Fruit fly (Drosophila melanogaster) whole organism, embryonic: ENCODE measurements around the gene Cyt-b5-r.
A peak's percentile ranks its signal among the peaks of the same experiment; 100 is the strongest.

ENCODE experiments used
- Aef1 ChIP-seq: fragments of 200-800 bp; sonication (Bioruptor generic); IDR thresholded peaks from 3 replicates; pipeline ENCODE4 v1.3.6; 2022; ENCODE audit warnings: missing biosample characterization, missing genetic modification characterization
- CG10274 ChIP-seq: fragments of 200-800 bp; sonication (Bioruptor generic); optimal IDR thresholded peaks from 3 replicates; lab custom pipeline; 2017; ENCODE audit warnings: missing biosample characterization, mild to moderate bottlenecking, missing genetic modification characterization
- CG11398 ChIP-seq: fragments of 200-800 bp; sonication (Bioruptor generic); optimal IDR thresholded peaks from 2 replicates; lab custom pipeline; 2016; ENCODE audit warnings: missing biosample characterization, missing genetic modification characterization
- CG14050 ChIP-seq: fragments of 200-800 bp; sonication (Bioruptor generic); IDR thresholded peaks from 3 replicates; pipeline ENCODE4 v1.3.6; 2022; ENCODE audit warnings: missing biosample characterization, missing genetic modification characterization
- CG14667 ChIP-seq: fragments of 200-800 bp; sonication (Bioruptor generic); IDR thresholded peaks from 2 replicates; pipeline ENCODE4 v1.3.6; 2022; ENCODE audit warnings: missing biosample characterization, missing genetic modification characterization
- CG14710 ChIP-seq: fragments of 200-800 bp; sonication (Bioruptor generic); optimal IDR thresholded peaks from 3 replicates; lab custom pipeline; 2019; ENCODE audit warnings: missing biosample characterization, mild to moderate bottlenecking, missing genetic modification characterization, moderate library complexity
- CG17361 ChIP-seq: fragments of 200-800 bp; sonication (Bioruptor generic); IDR thresholded peaks from 3 replicates; pipeline ENCODE4 v1.3.6; 2022; ENCODE audit warnings: missing biosample characterization, missing genetic modification characterization
- CG17829 ChIP-seq: fragments of 200-800 bp; optimal IDR thresholded peaks from 2 replicates; lab custom pipeline; 2019; ENCODE audit warnings: missing biosample characterization, mild to moderate bottlenecking, missing genetic modification characterization, moderate library complexity
- CG18619 ChIP-seq: fragments of 200-800 bp; sonication (Bioruptor generic); optimal IDR thresholded peaks from 3 replicates; lab custom pipeline; 2017; ENCODE audit warnings: missing biosample characterization, mild to moderate bottlenecking, missing genetic modification characterization
- CG2199 ChIP-seq: fragments of 200-800 bp; sonication (Bioruptor generic); IDR thresholded peaks from 3 replicates; pipeline ENCODE4 v1.3.6; 2022; ENCODE audit warnings: missing biosample characterization, missing genetic modification characterization
- CG3407 ChIP-seq: fragments of 200-800 bp; sonication (Bioruptor generic); optimal IDR thresholded peaks from 2 replicates; lab custom pipeline; 2018; ENCODE audit warnings: missing biosample characterization, mild to moderate bottlenecking, missing genetic modification characterization
- CG4617 ChIP-seq: fragments of 200-800 bp; sonication (Bioruptor generic); optimal IDR thresholded peaks from 3 replicates; lab custom pipeline; 2016; ENCODE audit warnings: missing biosample characterization, missing genetic modification characterization, borderline replicate concordance
- CG4730 ChIP-seq: fragments of 200-800 bp; sonication (Bioruptor generic); IDR thresholded peaks from 2 replicates; pipeline ENCODE4 v1.3.6; 2022; ENCODE audit warnings: missing biosample characterization, missing genetic modification characterization
- CG6254 ChIP-seq: fragments of 200-800 bp; sonication (Bioruptor generic); optimal IDR thresholded peaks from 3 replicates; lab custom pipeline; 2017; ENCODE audit warnings: mild to moderate bottlenecking, missing biosample characterization, missing genetic modification reagents, missing genetic modification characterization
- CG6689 ChIP-seq: fragments of 200-800 bp; sonication (Bioruptor generic); IDR thresholded peaks from 2 replicates; pipeline ENCODE4 v1.3.6; 2022; ENCODE audit warnings: missing biosample characterization, missing genetic modification characterization
- CG6765 ChIP-seq: fragments of 200-800 bp; sonication (Bioruptor generic); optimal IDR thresholded peaks from 3 replicates; lab custom pipeline; 2017; ENCODE audit warnings: missing biosample characterization, mild to moderate bottlenecking, missing genetic modification characterization
- CG6854 ChIP-seq: fragments of 200-800 bp; sonication (Bioruptor generic); optimal IDR thresholded peaks from 3 replicates; lab custom pipeline; 2017; ENCODE audit warnings: missing biosample characterization, mild to moderate bottlenecking, missing genetic modification characterization
- Ets65A ChIP-seq: fragments of 200-800 bp; sonication (Bioruptor generic); peaks from one replicate; lab custom pipeline; 2016; ENCODE audit warnings: missing biosample characterization, missing genetic modification characterization
- Mrtf ChIP-seq: fragments of 200-800 bp; sonication (Bioruptor generic); IDR thresholded peaks from 3 replicates; pipeline ENCODE4 v1.3.6; 2022; ENCODE audit warnings: missing biosample characterization, missing genetic modification characterization
- Nf-YC ChIP-seq: fragments of 200-800 bp; optimal IDR thresholded peaks from 3 replicates; lab custom pipeline; 2019; ENCODE audit warnings: missing biosample characterization, mild to moderate bottlenecking, missing genetic modification characterization, moderate library complexity
- Sox100B ChIP-seq: fragments of 200-800 bp; sonication (Bioruptor generic); optimal IDR thresholded peaks from 3 replicates; lab custom pipeline; 2018; ENCODE audit warnings: missing biosample characterization, mild to moderate bottlenecking, missing genetic modification characterization
- Sry-δ ChIP-seq: fragments of 200-800 bp; sonication (Bioruptor generic); optimal IDR thresholded peaks from 2 replicates; lab custom pipeline; 2016; ENCODE audit warnings: missing biosample characterization, missing genetic modification characterization
- Stat92E ChIP-seq, 3 experiments: fragments of >200 bp in 2 of 3; fragments of 200-800 bp in 1 of 3; sonication (Bioruptor generic) in 1 of 3; optimal IDR thresholded peaks; 2 replicates each; lab custom pipeline; 2017 to 2019; ENCODE audit warnings: missing biosample characterization in 3 of 3, missing genetic modification characterization in 3 of 3, mild to moderate bottlenecking in 1 of 3, moderate library complexity in 1 of 3
- bbx ChIP-seq: fragments of 200-800 bp; sonication (Bioruptor generic); IDR thresholded peaks from 2 replicates; pipeline ENCODE4 v1.3.6; 2022; ENCODE audit warnings: missing biosample characterization, missing genetic modification characterization; ENCODE audit not compliant: partially characterized antibody
- chif ChIP-seq, 2 experiments: fragments of 200-800 bp; sonication (Bioruptor generic); optimal IDR thresholded peaks; 3 replicates each; lab custom pipeline; 2016; ENCODE audit warnings: missing biosample characterization in 2 of 2, missing genetic modification characterization in 2 of 2
- crol ChIP-seq: fragments of 200-800 bp; sonication (Bioruptor generic); IDR thresholded peaks from 2 replicates; pipeline ENCODE4 v1.3.6; 2022; ENCODE audit warnings: missing biosample characterization, missing genetic modification characterization
- dpn ChIP-seq, 2 experiments: fragments of 200-800 bp; sonication (Bioruptor generic); optimal IDR thresholded peaks; 3 replicates each; lab custom pipeline; 2016; ENCODE audit warnings: missing biosample characterization in 2 of 2, missing genetic modification characterization in 2 of 2
- eve ChIP-seq, 2 experiments: fragments of >200 bp; optimal IDR thresholded peaks; 2 replicates each; lab custom pipeline; 2017; ENCODE audit warnings: missing biosample characterization in 2 of 2, missing genetic modification characterization in 2 of 2
- eyg ChIP-seq: fragments of 200-800 bp; sonication (Bioruptor generic); optimal IDR thresholded peaks from 3 replicates; lab custom pipeline; 2016; ENCODE audit warnings: missing biosample characterization, missing genetic modification characterization
- gce ChIP-seq: fragments of 200-800 bp; sonication (Bioruptor generic); IDR thresholded peaks from 3 replicates; pipeline ENCODE4 v1.3.6; 2022; ENCODE audit warnings: missing biosample characterization, missing genetic modification characterization
- gro ChIP-seq: fragments of 200-800 bp; sonication (Bioruptor generic); optimal IDR thresholded peaks from 2 replicates; lab custom pipeline; 2016; ENCODE audit warnings: missing biosample characterization, missing genetic modification characterization
- gt ChIP-seq: fragments of 200-800 bp; sonication (Bioruptor generic); IDR thresholded peaks from 2 replicates; pipeline ENCODE4 v1.3.6; 2022; ENCODE audit warnings: missing biosample characterization, missing genetic modification characterization
- ham ChIP-seq: fragments of 200-800 bp; sonication (Bioruptor generic); IDR thresholded peaks from 2 replicates; pipeline ENCODE4 v1.3.6; 2022; ENCODE audit warnings: missing biosample characterization, missing genetic modification characterization
- insv ChIP-seq, 2 experiments: fragments of 200-800 bp; sonication (Bioruptor generic); optimal IDR thresholded peaks; 3 replicates each; lab custom pipeline; 2016 to 2018; ENCODE audit warnings: missing biosample characterization in 2 of 2, missing genetic modification characterization in 2 of 2
- jigr1 ChIP-seq: fragments of 200-800 bp; sonication (Bioruptor generic); IDR thresholded peaks from 3 replicates; pipeline ENCODE4 v1.3.6; 2022; ENCODE audit warnings: missing biosample characterization, missing genetic modification characterization
- jing ChIP-seq: fragments of 200-800 bp; sonication (Bioruptor generic); optimal IDR thresholded peaks from 2 replicates; lab custom pipeline; 2018; ENCODE audit warnings: missing biosample characterization, mild to moderate bottlenecking, missing genetic modification characterization
- ken ChIP-seq: fragments of 200-800 bp; sonication (Bioruptor generic); IDR thresholded peaks from 3 replicates; pipeline ENCODE4 v1.3.6; 2022; ENCODE audit warnings: missing biosample characterization, missing genetic modification characterization
- kni ChIP-seq: fragments of 200-800 bp; sonication (Bioruptor generic); optimal IDR thresholded peaks from 3 replicates; lab custom pipeline; 2017; ENCODE audit warnings: mild to moderate bottlenecking, missing biosample characterization, missing genetic modification reagents, missing genetic modification characterization
- nmo ChIP-seq: fragments of 200-800 bp; sonication (Bioruptor generic); optimal IDR thresholded peaks from 2 replicates; lab custom pipeline; 2018; ENCODE audit warnings: missing biosample characterization, mild to moderate bottlenecking, missing genetic modification characterization, moderate library complexity
- nom ChIP-seq: fragments of 200-800 bp; sonication (Bioruptor generic); optimal IDR thresholded peaks from 2 replicates; lab custom pipeline; 2017; ENCODE audit warnings: missing biosample characterization, missing genetic modification characterization, mild to moderate bottlenecking, moderate library complexity, missing genetic modification reagents
- oc ChIP-seq: fragments of 200-800 bp; sonication (Bioruptor generic); optimal IDR thresholded peaks from 2 replicates; lab custom pipeline; 2018; ENCODE audit warnings: missing biosample characterization, mild to moderate bottlenecking, missing genetic modification characterization, moderate library complexity
- otp ChIP-seq: fragments of 200-800 bp; sonication (Bioruptor generic); IDR thresholded peaks from 3 replicates; pipeline ENCODE4, ENCODE4 v1.3.6; 2022; ENCODE audit warnings: missing biosample characterization, missing genetic modification characterization
- peb ChIP-seq: fragments of 200-800 bp; sonication (Bioruptor generic); IDR thresholded peaks from 2 replicates; pipeline ENCODE4 v1.3.6; 2022; ENCODE audit warnings: missing biosample characterization, missing genetic modification characterization
- ranshi ChIP-seq: fragments of 200-800 bp; sonication (Bioruptor generic); IDR thresholded peaks from 2 replicates; pipeline ENCODE4 v1.3.6; 2022; ENCODE audit warnings: missing biosample characterization, missing genetic modification characterization
- repo ChIP-seq: fragments of 200-800 bp; sonication (Bioruptor generic); optimal IDR thresholded peaks from 2 replicates; lab custom pipeline; 2016; ENCODE audit warnings: missing biosample characterization, missing genetic modification characterization
- sens-2 ChIP-seq: fragments of 200-800 bp; sonication (Bioruptor generic); IDR thresholded peaks from 2 replicates; pipeline ENCODE4 v1.3.6; 2022; ENCODE audit warnings: missing biosample characterization, missing genetic modification characterization
- shn ChIP-seq: fragments of 200-800 bp; sonication (Bioruptor generic); optimal IDR thresholded peaks from 3 replicates; lab custom pipeline; 2016; ENCODE audit warnings: missing biosample characterization, missing genetic modification characterization
- sima ChIP-seq: fragments of 200-800 bp; sonication (Bioruptor generic); optimal IDR thresholded peaks from 2 replicates; lab custom pipeline; 2016; ENCODE audit warnings: missing biosample characterization, missing genetic modification characterization
- sisA ChIP-seq: fragments of 200-800 bp; sonication (Bioruptor generic); IDR thresholded peaks from 2 replicates; pipeline ENCODE4 v1.3.6; 2022; ENCODE audit warnings: missing biosample characterization, missing genetic modification characterization
- tio ChIP-seq: fragments of 200-800 bp; sonication (Bioruptor generic); optimal IDR thresholded peaks from 2 replicates; lab custom pipeline; 2017; ENCODE audit warnings: missing biosample characterization, missing genetic modification characterization, inconsistent platforms
- yki ChIP-seq: fragments of >200 bp; optimal IDR thresholded peaks from 3 replicates; lab custom pipeline; 2018
- zf30C ChIP-seq: fragments of 200-800 bp; sonication (Bioruptor generic); optimal IDR thresholded peaks from 3 replicates; lab custom pipeline; 2018; ENCODE audit warnings: missing biosample characterization, mild to moderate bottlenecking, missing genetic modification characterization

Gene Cyt-b5-r

DNA sequence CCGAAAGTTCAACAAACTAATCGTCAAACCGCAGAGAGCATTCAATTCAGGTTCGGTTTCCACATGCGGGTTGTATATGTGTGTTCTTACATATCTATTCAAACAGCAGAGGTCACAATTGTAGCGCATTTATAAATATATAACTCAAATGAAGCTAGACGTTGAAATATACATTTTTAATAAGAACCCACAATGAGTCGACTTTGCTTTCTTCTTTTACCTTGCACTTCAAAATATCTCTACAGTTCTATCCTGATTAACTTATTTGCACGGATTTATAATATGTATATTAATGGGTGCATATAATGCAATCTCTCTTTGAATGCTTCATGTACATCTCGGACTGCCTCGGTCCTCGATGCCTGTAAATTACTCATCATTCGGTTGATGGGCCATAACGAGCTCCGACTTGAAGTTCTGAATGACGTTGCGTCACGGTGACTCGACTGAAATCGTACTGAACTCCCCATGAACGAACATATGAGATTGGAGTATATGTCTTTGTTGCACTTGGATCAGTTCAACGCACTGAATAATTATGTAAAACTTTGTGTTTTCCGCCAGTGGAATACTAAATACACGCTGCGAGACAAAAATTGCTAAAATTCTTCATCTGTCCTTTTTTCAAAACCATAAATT lies 27.9 kb upstream of the Cyt-b5-r start (continued):
- TF ChIP-seq ranshi, result no peak
- TF ChIP-seq yki (lab: Kevin White, UChicago), result no peak
- no peak for TF ChIP-seq zf30C (GFP tag; lab: Kevin White, UChicago)
- TF ChIP-seq sens-2 (GFP tag; lab: Robert Waterston, UW), result no peak
- TF ChIP-seq repo (GFP tag; lab: Kevin White, UChicago), result no peak
- TF ChIP-seq CG4617 (GFP tag; lab: Kevin White, UChicago), result no peak
- TF ChIP-seq CG4730 (GFP tag; lab: Robert Waterston, UW), result no peak
- no peak for TF ChIP-seq jing
- no peak for TF ChIP-seq Sry-δ
- no peak for TF ChIP-seq Nf-YC (tag; lab: Kevin White, UChicago)
- no peak for TF ChIP-seq CG6689 (GFP tag; lab: Robert Waterston, UW)
- no peak for TF ChIP-seq gt (GFP tag; lab: Robert Waterston, UW)
- TF ChIP-seq CG14667 (GFP tag; lab: Robert Waterston, UW), result no peak
- no peak for TF ChIP-seq gro (GFP tag; lab: Kevin White, UChicago)
- TF ChIP-seq CG10274 (GFP tag; lab: Kevin White, UChicago), result no peak
- no peak for TF ChIP-seq ham (GFP tag; lab: Robert Waterston, UW)
- no peak for TF ChIP-seq CG14050 (GFP tag; lab: Robert Waterston, UW)
- no peak for TF ChIP-seq peb
- TF ChIP-seq bbx (GFP tag; lab: Robert Waterston, UW), result no peak
- TF ChIP-seq eve (GFP tag; optimal IDR thresholded peaks at IDR 0.05; lab: Kevin White, UChicago), result no peak
- TF ChIP-seq Mrtf, result no peak
- TF ChIP-seq chif (GFP tag; optimal IDR thresholded peaks at IDR 0.05; lab: Kevin White, UChicago), result peak in 1 of 2 experiments; percentile 13
- TF ChIP-seq CG17829, result peak; percentile 43
- no peak for TF ChIP-seq CG6765
- TF ChIP-seq CG11398 (GFP tag; lab: Kevin White, UChicago), result no peak
- TF ChIP-seq CG6854 (GFP tag; lab: Kevin White, UChicago), result no peak
- no peak for TF ChIP-seq Aef1 (GFP tag; lab: Robert Waterston, UW)
- TF ChIP-seq shn (GFP tag; lab: Kevin White, UChicago), result no peak
- no peak for TF ChIP-seq ken
- TF ChIP-seq CG2199 (GFP tag; lab: Robert Waterston, UW), result peak; percentile 6; the same call in 1 of the 3 replicates
- TF ChIP-seq nmo (GFP tag; lab: Kevin White, UChicago), result peak; percentile 37
- no peak for TF ChIP-seq otp (GFP tag; lab: Robert Waterston, UW)
- TF ChIP-seq nom (GFP tag; lab: Kevin White, UChicago), result peak; percentile 42
- peak; percentile 43 for TF ChIP-seq CG14710 (tag; lab: Kevin White, UChicago)
- 0 out of 3 replicates have a peak, but pooled peaks have one; percentile 39 for TF ChIP-seq CG17361 (GFP tag; lab: Robert Waterston, UW)
- no peak for TF ChIP-seq kni (GFP tag; lab: Kevin White, UChicago)
- TF ChIP-seq Ets65A, result no peak
- TF ChIP-seq insv (GFP tag; optimal IDR thresholded peaks at IDR 0.05; lab: Kevin White, UChicago), result no peak
- TF ChIP-seq jigr1 (GFP tag; lab: Robert Waterston, UW), result no peak
- TF ChIP-seq tio (GFP tag; lab: Kevin White, UChicago), result no peak
- TF ChIP-seq oc (tag; lab: Kevin White, UChicago), result no peak
- no peak for TF ChIP-seq sima (GFP tag; lab: Kevin White, UChicago)
- TF ChIP-seq Stat92E (GFP tag; optimal IDR thresholded peaks at IDR 0.05; lab: Kevin White, UChicago), result peak in 1 of 3 experiments; percentile 5
- no peak for TF ChIP-seq gce (GFP tag; lab: Robert Waterston, UW)
- peak; percentile 32 for TF ChIP-seq Sox100B (GFP tag; lab: Kevin White, UChicago)
- TF ChIP-seq CG18619 (GFP tag; lab: Kevin White, UChicago), result no peak
- peak in 1 of 2 experiments; percentile 12 for TF ChIP-seq dpn (GFP tag; optimal IDR thresholded peaks at IDR 0.05; lab: Kevin White, UChicago)
- TF ChIP-seq CG6254 (GFP tag; lab: Kevin White, UChicago), result peak; percentile 63
- TF ChIP-seq crol (GFP tag; lab: Robert Waterston, UW), result no peak
- no peak for TF ChIP-seq eyg (GFP tag; lab: Kevin White, UChicago)
- no peak for TF ChIP-seq CG3407 (GFP tag; lab: Kevin White, UChicago)
- TF ChIP-seq sisA (GFP tag; lab: Robert Waterston, UW), result 0 out of 2 replicates have a peak, but pooled peaks have one; percentile 25
